Fruit fly (Drosophila melanogaster) whole organism, pupa: Measurements from ENCODE around the gene Pgant2.

Experiments
- CG10348 ChIP-seq: fragments of 200-800 bp; sonication (Bioruptor generic); IDR thresholded peaks from 2 replicates; pipeline ENCODE4 v1.3.6; 2022; ENCODE audit warnings: missing biosample characterization, missing genetic modification characterization
- CG15710 ChIP-seq: fragments of 200-800 bp; sonication (Bioruptor generic); optimal IDR thresholded peaks from 2 replicates; lab custom pipeline; 2018; ENCODE audit warnings: missing biosample characterization, mild to moderate bottlenecking, missing genetic modification characterization, moderate library complexity
- CG17806 ChIP-seq: fragments of 200-800 bp; sonication (Bioruptor generic); optimal IDR thresholded peaks from 2 replicates; lab custom pipeline; 2018; ENCODE audit warnings: missing biosample characterization, mild to moderate bottlenecking, missing genetic modification characterization, moderate library complexity
- CG34367 ChIP-seq: fragments of 200-800 bp; sonication (Bioruptor generic); optimal IDR thresholded peaks from 2 replicates; lab custom pipeline; 2018; ENCODE audit warnings: missing biosample characterization, mild to moderate bottlenecking, missing genetic modification characterization
- CG8159 ChIP-seq: fragments of 200-800 bp; sonication (Bioruptor generic); optimal IDR thresholded peaks from 3 replicates; lab custom pipeline; 2018; ENCODE audit warnings: missing biosample characterization, mild to moderate bottlenecking, missing genetic modification characterization, moderate library complexity
- CG9948 ChIP-seq: fragments of 200-800 bp; sonication (Bioruptor generic); optimal IDR thresholded peaks from 2 replicates; lab custom pipeline; 2018; ENCODE audit warnings: missing biosample characterization, mild to moderate bottlenecking, missing genetic modification characterization, moderate library complexity
- D1 ChIP-seq: fragments of 200-800 bp; sonication (Bioruptor generic); optimal IDR thresholded peaks from 2 replicates; lab custom pipeline; 2018; ENCODE audit warnings: missing biosample characterization, mild to moderate bottlenecking, missing genetic modification characterization, moderate library complexity
- Ets98B ChIP-seq: fragments of 200-800 bp; sonication (Bioruptor generic); IDR thresholded peaks from 2 replicates; pipeline ENCODE4 v1.3.6; 2022; ENCODE audit warnings: missing biosample characterization, missing genetic modification characterization
- Pif1A ChIP-seq: fragments of 200-800 bp; sonication (Bioruptor generic); optimal IDR thresholded peaks from 3 replicates; lab custom pipeline; 2016; ENCODE audit warnings: missing biosample characterization, missing genetic modification characterization
- Snoo ChIP-seq: fragments of 200-800 bp; sonication (Bioruptor generic); optimal IDR thresholded peaks from 3 replicates; lab custom pipeline; 2017; ENCODE audit warnings: missing biosample characterization, mild to moderate bottlenecking, missing genetic modification characterization, inconsistent platforms
- fd96Ca ChIP-seq: fragments of 200-800 bp; sonication (Bioruptor generic); IDR thresholded peaks from 3 replicates; pipeline ENCODE4 v1.3.6; 2022; ENCODE audit warnings: missing biosample characterization, missing genetic modification characterization
- rn ChIP-seq: fragments of 200-800 bp; sonication (Bioruptor generic); IDR thresholded peaks from 2 replicates; pipeline ENCODE4 v1.3.6; 2022; ENCODE audit warnings: missing biosample characterization, missing genetic modification characterization

DNA sequence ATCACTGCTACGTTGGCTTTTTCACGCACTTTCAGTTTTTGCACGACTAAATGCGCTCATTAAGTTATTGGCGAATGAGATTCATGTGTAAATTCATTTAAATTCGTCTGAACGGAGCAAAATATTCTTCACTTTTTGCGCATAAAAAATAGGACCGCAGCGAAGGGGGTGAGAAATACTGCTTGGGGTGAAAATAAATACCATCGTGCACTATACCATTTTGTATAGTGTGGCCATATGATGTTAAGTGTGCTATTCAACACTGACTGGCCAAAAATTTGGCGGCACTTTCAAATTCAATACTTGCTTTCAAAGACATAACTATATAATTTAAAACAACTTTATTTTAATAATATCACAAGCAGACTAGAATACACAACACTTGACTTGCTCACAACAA lies 53.3 kb downstream of the Pgant2 start, which contains the start of gene GramD1B:
- no peak for TF ChIP-seq Pif1A (GFP tag; lab: Kevin White, UChicago)
- TF ChIP-seq CG9948 (tag; lab: Kevin White, UChicago), result no peak
- TF ChIP-seq CG17806, result no peak
- no peak for TF ChIP-seq D1
- no peak for TF ChIP-seq rn (GFP tag; lab: Robert Waterston, UW)
- no peak for TF ChIP-seq CG15710 (tag; lab: Kevin White, UChicago)
- TF ChIP-seq CG10348 (GFP tag; lab: Robert Waterston, UW), result no peak
- TF ChIP-seq CG34367 (tag; lab: Kevin White, UChicago), result no peak
- no peak for TF ChIP-seq fd96Ca (GFP tag; lab: Robert Waterston, UW)
- no peak for TF ChIP-seq Ets98B
- no peak for TF ChIP-seq CG8159 (tag; lab: Kevin White, UChicago)
- TF ChIP-seq Snoo, result no peak
